Worm (Caenorhabditis elegans): ENCODE results near the gene fat-2.

fat-2 gene

ce11 chrIV:13319886-13320650 lies 3.6 kb upstream of the fat-2 start:
- no peak for TF ChIP-seq F39B2.1 (GFP tag; IDR thresholded peaks at IDR 0.05)
- TF ChIP-seq ZK185.1 (tag; optimal IDR thresholded peaks at IDR 0.05; ENCODE audit: poor library complexity, severe bottlenecking), result no peak
- TF ChIP-seq dox-1 (GFP tag; IDR thresholded peaks at IDR 0.05), result 0 out of 2 replicates have a peak, but pooled peaks have one; percentile 8
- TF ChIP-seq bed-1 (GFP tag; IDR thresholded peaks at IDR 0.05), result no peak
- TF ChIP-seq cebp-2 (GFP tag; IDR thresholded peaks at IDR 0.05), result peak; percentile 49; the same call in 1 of the 2 replicates
- TF ChIP-seq gei-17 (GFP tag; optimal IDR thresholded peaks at IDR 0.05), result no peak
- TF ChIP-seq let-526 (GFP tag; IDR thresholded peaks at IDR 0.05), result no peak
- TF ChIP-seq ceh-79 (tag; optimal IDR thresholded peaks at IDR 0.05), result no peak

ce11 chrIV:13322429-13322828 lies 1.2 kb upstream of the fat-2 start:
- TF ChIP-seq snpc-4 (GFP tag; optimal IDR thresholded peaks at IDR 0.05) (no peak), snpc-4 (tag; optimal IDR thresholded peaks at IDR 0.05) (peak in 3 of 4 experiments; percentile 31 to 51 (median 42)), let-607 (tag; optimal IDR thresholded peaks at IDR 0.05) (peak; percentile 28 to 68), rpc-1 (optimal IDR thresholded peaks at IDR 0.05) (no peak), rpc-1 (tag; optimal IDR thresholded peaks at IDR 0.05) (no peak), madf-10 (tag; optimal IDR thresholded peaks at IDR 0.05) (peak; percentile 58), Y53F4B.3 (GFP tag; IDR thresholded peaks at IDR 0.05) (no peak), ets-4 (GFP tag; optimal IDR thresholded peaks at IDR 0.05) (peak; percentile 49), hrde-1 (tag; optimal IDR thresholded peaks at IDR 0.05; ENCODE audit: borderline replicate concordance) (no peak), F22D6.2 (tag; optimal IDR thresholded peaks at IDR 0.05) (no peak), lin-40 (tag; optimal IDR thresholded peaks at IDR 0.05) (peak; percentile 81), die-1 (tag; optimal IDR thresholded peaks at IDR 0.05) (no peak), Y56A3A.18 (GFP tag; IDR thresholded peaks at IDR 0.05) (peak; percentile 52; the same call in 1 of the 2 replicates), attf-5 (GFP tag; optimal IDR thresholded peaks at IDR 0.05) (peak; percentile 77), athp-1 (tag; optimal IDR thresholded peaks at IDR 0.05) (no peak), ceh-27 (GFP tag; optimal IDR thresholded peaks at IDR 0.05) (peak; percentile 21), nfyb-1 (GFP tag; IDR thresholded peaks at IDR 0.05) (peak; percentile 79), ceh-91 (GFP tag; IDR thresholded peaks at IDR 0.05) (no peak), atf-7 (tag; optimal IDR thresholded peaks at IDR 0.05) (peak; percentile 72), Y53G8AR.9 (GFP tag; conservative IDR thresholded peaks at IDR 0.05) (peak; percentile 60; the same call in 1 of the 2 replicates), unc-62 (GFP tag; optimal IDR thresholded peaks at IDR 0.05) (no peak), dox-1 (GFP tag; IDR thresholded peaks at IDR 0.05) (peak; percentile 50; the same call in 1 of the 2 replicates), zfh-2 (GFP tag; conservative IDR thresholded peaks at IDR 0.05) (peak; percentile 36; the same call in 1 of the 2 replicates), egrh-3 (GFP tag; IDR thresholded peaks at IDR 0.05) (no peak), repo-1 (tag; optimal IDR thresholded peaks at IDR 0.05) (no peak), ztf-26 (tag; optimal IDR thresholded peaks at IDR 0.05) (peak; percentile 51), F55B11.4 (tag; optimal IDR thresholded peaks at IDR 0.05; ENCODE audit: borderline replicate concordance, insufficient read depth) (no peak), hsf-1 (GFP tag; IDR thresholded peaks at IDR 0.05) (no peak), cebp-1 (GFP tag; IDR thresholded peaks at IDR 0.05) (no peak), cebp-1 (tag; optimal IDR thresholded peaks at IDR 0.05) (peak; percentile 71), chd-7 (tag; optimal IDR thresholded peaks at IDR 0.05) (peak; percentile 72), ztf-28 (GFP tag; IDR thresholded peaks at IDR 0.05) (no peak), D2030.7 (GFP tag; IDR thresholded peaks at IDR 0.05) (no peak), ZK185.1 (tag; optimal IDR thresholded peaks at IDR 0.05; ENCODE audit: poor library complexity, severe bottlenecking) (peak; percentile 29), K11D2.4 (GFP tag; IDR thresholded peaks at IDR 0.05) (0 out of 2 replicates have a peak, but pooled peaks have one; percentile 53), hmg-1.2 (GFP tag; IDR thresholded peaks at IDR 0.05) (peak; percentile 81), somi-1 (GFP tag; optimal IDR thresholded peaks at IDR 0.05) (peak; percentile 41), attf-6 (GFP tag; IDR thresholded peaks at IDR 0.05) (no peak), F10E7.11 (tag; optimal IDR thresholded peaks at IDR 0.05) (no peak), ceh-40 (GFP tag; IDR thresholded peaks at IDR 0.05) (no peak)

All from whole organism, young adult.